Worm (Caenorhabditis elegans) whole organism, L4 larva: Measurements from ENCODE around the gene srw-36.

ENCODE experiments used
- D1046.2 ChIP-seq: fragments of 200-800 bp; sonication (Bioruptor generic); IDR thresholded peaks from 2 replicates; pipeline ENCODE4 v1.3.6; 2022; ENCODE audit warnings: missing genetic modification characterization, missing compliant biosample characterization
- F10B5.3 ChIP-seq: sonication (generic microtip); optimal IDR thresholded peaks from 2 replicates; lab custom pipeline; 2016; ENCODE audit warnings: mild to moderate bottlenecking, missing genetic modification characterization, missing compliant biosample characterization
- F37D6.2 ChIP-seq: sonication (generic microtip); optimal IDR thresholded peaks from 2 replicates; lab custom pipeline; 2016; ENCODE audit warnings: mild to moderate bottlenecking, missing genetic modification characterization, missing compliant biosample characterization
- F49E8.2 ChIP-seq: sonication (generic microtip); optimal IDR thresholded peaks from 2 replicates; lab custom pipeline; 2016; ENCODE audit warnings: missing compliant biosample characterization, mild to moderate bottlenecking, missing genetic modification characterization, borderline replicate concordance
- T20F7.1 ChIP-seq: fragments of 200-800 bp; sonication (Bioruptor generic); optimal IDR thresholded peaks from 2 replicates; lab custom pipeline; 2018; ENCODE audit warnings: mild to moderate bottlenecking, missing genetic modification characterization, missing compliant biosample characterization
- ama-1 ChIP-seq: fragments of 150-350 bp; optimal IDR thresholded peaks from 2 replicates; lab custom pipeline; 2014; ENCODE audit warnings: inconsistent platforms, mixed read lengths
- ceh-82 ChIP-seq: sonication (generic microtip); optimal IDR thresholded peaks from 2 replicates; lab custom pipeline; 2017; ENCODE audit warnings: missing biosample characterization, missing genetic modification characterization
- cey-2 ChIP-seq: sonication (generic microtip); optimal IDR thresholded peaks from 3 replicates; lab custom pipeline; 2017; ENCODE audit warnings: missing genetic modification characterization, mild to moderate bottlenecking, missing compliant biosample characterization, antibody characterized with exemption, borderline replicate concordance; ENCODE audit not compliant: insufficient read depth
- ctbp-1 ChIP-seq: fragments of 200-800 bp; sonication (Bioruptor generic); IDR thresholded peaks from 2 replicates; pipeline ENCODE4 v1.3.6; 2022; ENCODE audit warnings: missing genetic modification reagents, missing genetic modification characterization, missing compliant biosample characterization
- daf-12 ChIP-seq: fragments of 150-350 bp; optimal IDR thresholded peaks from 2 replicates; lab custom pipeline; 2014; ENCODE audit warnings: missing biosample characterization, missing genetic modification reagents, missing genetic modification characterization
- dpl-1 ChIP-seq: fragments of 150-350 bp; optimal IDR thresholded peaks from 2 replicates; lab custom pipeline; 2014; ENCODE audit warnings: missing biosample characterization, missing genetic modification reagents, missing genetic modification characterization
- dve-1 ChIP-seq: sonication (generic microtip); optimal IDR thresholded peaks from 2 replicates; lab custom pipeline; 2017; ENCODE audit warnings: antibody characterized with exemption, mild to moderate bottlenecking, missing genetic modification characterization, missing compliant biosample characterization; ENCODE audit not compliant: insufficient read depth
- egl-27 ChIP-seq: sonication (generic microtip); optimal IDR thresholded peaks from 3 replicates; lab custom pipeline; 2017; ENCODE audit warnings: missing biosample characterization, missing genetic modification reagents, missing genetic modification characterization
- egl-43 ChIP-seq: fragments of 200-800 bp; sonication (Bioruptor generic); IDR thresholded peaks from 2 replicates; pipeline ENCODE4 v1.3.6; 2022; ENCODE audit warnings: missing genetic modification reagents, missing genetic modification characterization, missing compliant biosample characterization
- hlh-11 ChIP-seq: fragments of 200-800 bp; sonication (Bioruptor generic); optimal IDR thresholded peaks from 2 replicates; lab custom pipeline; 2018; ENCODE audit warnings: mild to moderate bottlenecking, missing genetic modification characterization, missing compliant biosample characterization
- hmg-1.1 ChIP-seq: fragments of 200-800 bp; sonication (Bioruptor generic); IDR thresholded peaks from 2 replicates; pipeline ENCODE4 v1.3.6; 2022; ENCODE audit warnings: missing genetic modification reagents, missing genetic modification characterization, missing compliant biosample characterization
- jun-1 ChIP-seq: fragments of 150-350 bp; optimal IDR thresholded peaks from 2 replicates; lab custom pipeline; 2014; ENCODE audit warnings: missing biosample characterization, missing genetic modification reagents, missing genetic modification characterization
- lin-15B ChIP-seq: fragments of 150-350 bp; sonication (generic microtip); optimal IDR thresholded peaks from 3 replicates; lab custom pipeline; 2014; ENCODE audit warnings: missing biosample characterization, missing genetic modification characterization
- lin-29 ChIP-seq: fragments of 200-800 bp; sonication (Bioruptor generic); IDR thresholded peaks from 2 replicates; pipeline ENCODE4 v1.3.6; 2022; ENCODE audit warnings: missing genetic modification reagents, missing genetic modification characterization, missing compliant biosample characterization
- mdl-1 ChIP-seq, 2 experiments: fragments of 150-350 bp in 1 of 2; sonication (generic microtip) in 1 of 2; optimal IDR thresholded peaks; 2 replicates each; lab custom pipeline; 2014 to 2017; ENCODE audit warnings: missing biosample characterization in 2 of 2, missing genetic modification characterization in 2 of 2
- mdt-29 ChIP-seq: fragments of 200-800 bp; sonication (Bioruptor generic); IDR thresholded peaks from 2 replicates; pipeline ENCODE4 v1.3.6; 2022; ENCODE audit warnings: missing genetic modification reagents, missing genetic modification characterization, missing compliant biosample characterization
- mep-1 ChIP-seq: fragments of 150-350 bp; sonication (generic microtip); optimal IDR thresholded peaks from 3 replicates; lab custom pipeline; 2014; ENCODE audit warnings: missing biosample characterization, missing genetic modification characterization
- nhr-11 ChIP-seq: fragments of 150-350 bp; optimal IDR thresholded peaks from 2 replicates; lab custom pipeline; 2014; ENCODE audit warnings: missing biosample characterization, missing genetic modification characterization
- nhr-28 ChIP-seq: fragments of 150-350 bp; optimal IDR thresholded peaks from 2 replicates; lab custom pipeline; 2014; ENCODE audit warnings: missing biosample characterization, missing genetic modification characterization
- nhr-76 ChIP-seq: fragments of 150-350 bp; optimal IDR thresholded peaks from 2 replicates; lab custom pipeline; 2014; ENCODE audit warnings: missing biosample characterization, missing genetic modification characterization
- rbr-2 ChIP-seq: sonication (generic microtip); optimal IDR thresholded peaks from 2 replicates; lab custom pipeline; 2016; ENCODE audit warnings: missing genotype, missing genetic modification characterization, missing compliant biosample characterization
- sdz-12 ChIP-seq: fragments of 200-800 bp; sonication (Bioruptor generic); optimal IDR thresholded peaks from 2 replicates; lab custom pipeline; 2018; ENCODE audit warnings: mild to moderate bottlenecking, missing genetic modification characterization, missing compliant biosample characterization
- set-16 ChIP-seq: fragments of 200-800 bp; sonication (Bioruptor generic); IDR thresholded peaks from 2 replicates; pipeline ENCODE4 v1.3.6; 2022; ENCODE audit warnings: missing genetic modification reagents, missing genetic modification characterization, missing compliant biosample characterization
- skn-1 ChIP-seq: fragments of 150-350 bp; optimal IDR thresholded peaks from 2 replicates; lab custom pipeline; 2014; ENCODE audit warnings: missing biosample characterization, missing genetic modification characterization
- spr-1 ChIP-seq: sonication (generic microtip); optimal IDR thresholded peaks from 2 replicates; lab custom pipeline; 2016; ENCODE audit warnings: mild to moderate bottlenecking, missing genetic modification characterization, missing compliant biosample characterization
- unc-39 ChIP-seq: sonication (generic microtip); optimal IDR thresholded peaks from 2 replicates; lab custom pipeline; 2017; ENCODE audit warnings: missing biosample characterization, missing genetic modification characterization
- zfp-2 ChIP-seq: sonication (generic microtip); optimal IDR thresholded peaks from 2 replicates; lab custom pipeline; 2016; ENCODE audit warnings: mild to moderate bottlenecking, missing genetic modification characterization, missing compliant biosample characterization
- zip-11 ChIP-seq: fragments of 200-800 bp; sonication (Bioruptor generic); IDR thresholded peaks from 2 replicates; pipeline ENCODE4 v1.3.6; 2022; ENCODE audit warnings: missing genetic modification characterization, missing compliant biosample characterization

The srw-36 gene

ce11 chrV:16726915-16727314, 43.9 kb downstream of the srw-36 start, which contains the start of gene T25E12.14:
TSS of gene T25E12.14 (plus strand) at chrV:16727215.
- TF ChIP-seq D1046.2 (GFP tag; lab: Robert Waterston, UW), result no peak
- TF ChIP-seq unc-39 (tag; lab: Kevin White, UChicago), result no peak
- no peak for TF ChIP-seq F49E8.2
- no peak for TF ChIP-seq daf-12
- no peak for TF ChIP-seq mep-1 (tag; lab: Kevin White, UChicago)
- TF ChIP-seq sdz-12 (GFP tag; lab: Kevin White, UChicago), result no peak
- no peak for TF ChIP-seq dve-1 (tag; lab: Kevin White, UChicago)
- no peak for TF ChIP-seq dpl-1 (GFP tag; lab: Kevin White, UChicago)

ce11 chrV:16728431-16728830, 45.4 kb downstream of the srw-36 start, which contains the start of gene fbxa-127:
TSS of gene fbxa-127 (plus strand) at chrV:16728731.
- TF ChIP-seq F10B5.3 (no peak), nhr-28 (tag; lab: Kevin White, UChicago) (peak; percentile 29)

ce11 chrV:16729961-16730360, 47.0 kb downstream of the srw-36 start, which contains the start of gene srz-99:
TSS of gene srz-99 (plus strand) at chrV:16730261.
- no peak for TF ChIP-seq lin-29 (GFP tag; lab: Robert Waterston, UW)
- TF ChIP-seq zfp-2 (tag; lab: Kevin White, UChicago), result no peak
- no peak for TF ChIP-seq hmg-1.1 (GFP tag; lab: Robert Waterston, UW)
- TF ChIP-seq nhr-28 (tag; lab: Kevin White, UChicago), result no peak
- TF ChIP-seq lin-15B (tag; lab: Kevin White, UChicago), result no peak

- no peak for TF ChIP-seq zip-11 (GFP tag; lab: Robert Waterston, UW)
- TF ChIP-seq nhr-76 (tag; lab: Kevin White, UChicago), result no peak
- no peak for TF ChIP-seq F37D6.2 (tag; lab: Kevin White, UChicago)
- no peak for TF ChIP-seq mdt-29 (GFP tag; lab: Robert Waterston, UW)
- TF ChIP-seq T20F7.1, result no peak
- no peak for TF ChIP-seq set-16
- TF ChIP-seq egl-27 (tag; lab: Kevin White, UChicago), result no peak
- TF ChIP-seq, all 104 proteins: peak for 0
These were observed 48.6 kb downstream of the srw-36 start, which contains the start of gene srz-100 for ce11 chrV:16731600-16731999. TSS of gene srz-100 (plus strand) at chrV:16731900.

ce11 chrV:16733681-16734080, 50.7 kb downstream of the srw-36 start, which contains the start of gene T25E12.16:
TSS of gene T25E12.16 (minus strand) at chrV:16733781.
- TF ChIP-seq daf-12, result no peak
- TF ChIP-seq set-16, result no peak
- no peak for TF ChIP-seq cey-2
- no peak for TF ChIP-seq jun-1 (tag; lab: Kevin White, UChicago)
- no peak for TF ChIP-seq mdl-1 (tag; optimal IDR thresholded peaks at IDR 0.05; lab: Kevin White, UChicago)
- no peak for TF ChIP-seq egl-43 (GFP tag; lab: Robert Waterston, UW)
- TF ChIP-seq ctbp-1 (GFP tag; lab: Robert Waterston, UW), result no peak
- no peak for TF ChIP-seq ama-1 (lab: Kevin White, UChicago)
- no peak for TF ChIP-seq rbr-2 (tag; lab: Kevin White, UChicago)
- TF ChIP-seq skn-1, result no peak
- TF ChIP-seq F37D6.2 (tag; lab: Kevin White, UChicago), result no peak
- TF ChIP-seq ceh-82 (tag; lab: Kevin White, UChicago), result no peak
- no peak for TF ChIP-seq spr-1 (tag; lab: Kevin White, UChicago)
- TF ChIP-seq T20F7.1, result no peak
- TF ChIP-seq hlh-11 (tag; lab: Kevin White, UChicago), result no peak
- no peak for TF ChIP-seq nhr-11
- TF ChIP-seq, all 104 proteins: peak for 0
